Fruit fly (Drosophila melanogaster) whole organism, embryonic: Measurements from ENCODE around the gene Toll-4.

Experiments used
- CG14860 ChIP-seq: fragments of 200-800 bp; sonication (Bioruptor generic); IDR thresholded peaks from 3 replicates; pipeline ENCODE4 v1.3.6; 2022; ENCODE audit warnings: missing biosample characterization, missing genetic modification characterization; ENCODE audit not compliant: partially characterized antibody
- Hand ChIP-seq: fragments of 200-800 bp; sonication (Bioruptor generic); optimal IDR thresholded peaks from 2 replicates; lab custom pipeline; 2017; ENCODE audit warnings: mild to moderate bottlenecking, missing biosample characterization, missing genetic modification reagents, missing genetic modification characterization
- gcm ChIP-seq: fragments of 200-800 bp; sonication (Bioruptor generic); optimal IDR thresholded peaks from 2 replicates; lab custom pipeline; 2019; ENCODE audit warnings: missing biosample characterization, mild to moderate bottlenecking, missing genetic modification characterization, moderate library complexity

- TF ChIP-seq Hand (GFP tag; lab: Kevin White, UChicago) (no peak), gcm (GFP tag; lab: Kevin White, UChicago) (no peak), CG14860 (no peak)
Measured at dm6 chr2L:9089543-9090088, 5.7 kb downstream of the Toll-4 start.
